Fruit fly (Drosophila melanogaster): ENCODE data around the gene mfas.

mfas gene

dm6 chr3R:12010202-12010824, 17.2 kb upstream of the mfas start, which contains the start of the genes KLHL18 and GCC185:
Gene KLHL18 (minus strand): TSS chr3R:12010434.
Gene GCC185 (plus strand): TSS chr3R:12010772.
- TF ChIP-seq Sp1 (GFP tag; optimal IDR thresholded peaks at IDR 0.05), result peak; percentile 76
- no peak for TF ChIP-seq tai (GFP tag; optimal IDR thresholded peaks at IDR 0.05)
- TF ChIP-seq Hnf4 (GFP tag; optimal IDR thresholded peaks at IDR 0.05), result no peak
- TF ChIP-seq Dfd (GFP tag; optimal IDR thresholded peaks at IDR 0.05), result no peak
- TF ChIP-seq dsf (GFP tag; optimal IDR thresholded peaks at IDR 0.05; ENCODE audit: borderline replicate concordance), result peak; percentile 69
- TF ChIP-seq foxo (GFP tag; optimal IDR thresholded peaks at IDR 0.05), result peak in 1 of 2 experiments; percentile 89
- TF ChIP-seq HLH106 (tag; optimal IDR thresholded peaks at IDR 0.05), result peak; percentile 91
- TF ChIP-seq sv (GFP tag; optimal IDR thresholded peaks at IDR 0.05), result peak; percentile 80
- TF ChIP-seq CG9705 (GFP tag; optimal IDR thresholded peaks at IDR 0.05), result peak; percentile 72
- no peak for TF ChIP-seq CrebA (GFP tag; optimal IDR thresholded peaks at IDR 0.05; ENCODE audit: borderline replicate concordance)
- peak; percentile 61 for TF ChIP-seq br (GFP tag; optimal IDR thresholded peaks at IDR 0.05)
- peak; percentile 85 for TF ChIP-seq rgr (GFP tag; optimal IDR thresholded peaks at IDR 0.05)
- TF ChIP-seq ey (GFP tag; optimal IDR thresholded peaks at IDR 0.05), result peak; percentile 78
- TF ChIP-seq jim (GFP tag; optimal IDR thresholded peaks at IDR 0.05), result no peak
- peak; percentile 84 for TF ChIP-seq dmrt93B (GFP tag; optimal IDR thresholded peaks at IDR 0.05)
- peak; percentile 93 for TF ChIP-seq woc (GFP tag; optimal IDR thresholded peaks at IDR 0.05)
- TF ChIP-seq Myc (optimal IDR thresholded peaks at IDR 0.05), result peak; percentile 86
- no peak for TF ChIP-seq lola (GFP tag; optimal IDR thresholded peaks at IDR 0.05)
- TF ChIP-seq fru (GFP tag; optimal IDR thresholded peaks at IDR 0.05), result peak; percentile 82
- no peak for TF ChIP-seq CG32264 (GFP tag; optimal IDR thresholded peaks at IDR 0.05)
- no peak for TF ChIP-seq Jra (GFP tag; optimal IDR thresholded peaks at IDR 0.05)
- TF ChIP-seq GATAd (GFP tag; optimal IDR thresholded peaks at IDR 0.05), result peak; percentile 54
- no peak for TF ChIP-seq usp (GFP tag; optimal IDR thresholded peaks at IDR 0.05)
- TF ChIP-seq OdsH (GFP tag; optimal IDR thresholded peaks at IDR 0.05), result peak; percentile 78
- no peak for TF ChIP-seq sage (GFP tag; optimal IDR thresholded peaks at IDR 0.05)
- no peak for TF ChIP-seq Hr78 (GFP tag; optimal IDR thresholded peaks at IDR 0.05)
- no peak for TF ChIP-seq pan (optimal IDR thresholded peaks at IDR 0.05)
- TF ChIP-seq dl (GFP tag; optimal IDR thresholded peaks at IDR 0.05; ENCODE audit: insufficient read depth in 1 of 2, partially characterized antibody in 2 of 2), result no peak
- TF ChIP-seq Hr83 (GFP tag; optimal IDR thresholded peaks at IDR 0.05; ENCODE audit: poor library complexity, severe bottlenecking), result no peak
- no peak for TF ChIP-seq Mio (GFP tag; optimal IDR thresholded peaks at IDR 0.05)
- TF ChIP-seq Vsx2 (GFP tag; optimal IDR thresholded peaks at IDR 0.05; ENCODE audit: partially characterized antibody), result no peak
- no peak for TF ChIP-seq N (GFP tag; optimal IDR thresholded peaks at IDR 0.05)
- TF ChIP-seq Abd-B (GFP tag; optimal IDR thresholded peaks at IDR 0.05), result no peak
- TF ChIP-seq h (GFP tag; optimal IDR thresholded peaks at IDR 0.05), result peak; percentile 84
- no peak for TF ChIP-seq brk (GFP tag; optimal IDR thresholded peaks at IDR 0.05)
- TF ChIP-seq Dif (GFP tag; optimal IDR thresholded peaks at IDR 0.05; ENCODE audit: partially characterized antibody), result no peak
- TF ChIP-seq psq (GFP tag; optimal IDR thresholded peaks at IDR 0.05), result peak; percentile 78
- no peak for TF ChIP-seq Rel (GFP tag; optimal IDR thresholded peaks at IDR 0.05)
- TF ChIP-seq Rel (tag; optimal IDR thresholded peaks at IDR 0.05), result peak; percentile 10

dm6 chr3R:12006417-12006816, 13.3 kb upstream of the mfas start:
- TF ChIP-seq foxo (GFP tag; optimal IDR thresholded peaks at IDR 0.05), result no peak
- no peak for TF ChIP-seq woc (GFP tag; optimal IDR thresholded peaks at IDR 0.05)
- no peak for TF ChIP-seq Hr78 (GFP tag; optimal IDR thresholded peaks at IDR 0.05)
- no peak for TF ChIP-seq jim (GFP tag; optimal IDR thresholded peaks at IDR 0.05)

- TF ChIP-seq GATAd (GFP tag; optimal IDR thresholded peaks at IDR 0.05) (no peak), OdsH (GFP tag; optimal IDR thresholded peaks at IDR 0.05) (no peak), CrebA (GFP tag; optimal IDR thresholded peaks at IDR 0.05; ENCODE audit: borderline replicate concordance) (no peak), pan (optimal IDR thresholded peaks at IDR 0.05) (no peak), CG32264 (GFP tag; optimal IDR thresholded peaks at IDR 0.05) (no peak)
These were observed 12.3 kb upstream of the mfas start, which contains the start of gene Tk for dm6 chr3R:12005417-12005816. Gene Tk (minus strand): TSS chr3R:12005473.
